Worm (Caenorhabditis elegans): ENCODE measurements around the gene col-36.

col-36 gene

ce11 chrII:7155392-7155791, 13.2 kb downstream of the col-36 start, which contains the start of gene C27H5.2 (continued):
- TF ChIP-seq F37D6.2 (tag; optimal IDR thresholded peaks at IDR 0.05) = no peak
- TF ChIP-seq lin-15B (tag; optimal IDR thresholded peaks at IDR 0.05) = no peak

- TF ChIP-seq set-16 (GFP tag; IDR thresholded peaks at IDR 0.05) = peak; percentile 96
- no peak for TF ChIP-seq hlh-11 (tag; optimal IDR thresholded peaks at IDR 0.05)
Measured at ce11 chrII:7154711-7155110, 13.9 kb downstream of the col-36 start.

ce11 chrII:7153095-7153494, 15.5 kb downstream of the col-36 start:
- TF ChIP-seq set-16 (GFP tag; IDR thresholded peaks at IDR 0.05) = peak; percentile 89

ce11 chrII:7151969-7152631, 16.5 kb downstream of the col-36 start, which contains the start of gene fust-1:
fust-1 (plus strand) TSS chrII:7152581.
- TF ChIP-seq gei-8 (GFP tag; optimal IDR thresholded peaks at IDR 0.05) = peak; percentile 65
- peak; percentile 83 for TF ChIP-seq hlh-30 (tag; optimal IDR thresholded peaks at IDR 0.05; ENCODE audit: insufficient read depth)
- no peak for TF ChIP-seq ceh-28 (tag; optimal IDR thresholded peaks at IDR 0.05)
- TF ChIP-seq zip-11 (GFP tag; IDR thresholded peaks at IDR 0.05) = no peak
- peak; percentile 90 for TF ChIP-seq dpl-1 (GFP tag; optimal IDR thresholded peaks at IDR 0.05)
- peak; percentile 91 for TF ChIP-seq mdt-29 (GFP tag; IDR thresholded peaks at IDR 0.05)
- peak; percentile 87 for TF ChIP-seq nhr-28 (tag; optimal IDR thresholded peaks at IDR 0.05)
- TF ChIP-seq daf-8 (GFP tag; IDR thresholded peaks at IDR 0.05) = no peak
- peak; percentile 67; the same call in 1 of the 2 replicates for TF ChIP-seq F44E2.7 (GFP tag; IDR thresholded peaks at IDR 0.05)
- peak; percentile 94 for TF ChIP-seq nhr-11 (tag; optimal IDR thresholded peaks at IDR 0.05)
- TF ChIP-seq pqm-1 (tag; optimal IDR thresholded peaks at IDR 0.05) = peak; percentile 13
- peak; percentile 96 for TF ChIP-seq mep-1 (tag; optimal IDR thresholded peaks at IDR 0.05)
- TF ChIP-seq ctbp-1 (GFP tag; IDR thresholded peaks at IDR 0.05) = peak; percentile 94
- peak; percentile 76 for TF ChIP-seq cey-2 (tag; optimal IDR thresholded peaks at IDR 0.05; ENCODE audit: borderline replicate concordance, insufficient read depth)
- peak; percentile 38 for TF ChIP-seq lir-3 (tag; optimal IDR thresholded peaks at IDR 0.05)
- TF ChIP-seq ztf-11 (tag; optimal IDR thresholded peaks at IDR 0.05) = no peak
- peak; percentile 95 for TF ChIP-seq dmd-6 (GFP tag; IDR thresholded peaks at IDR 0.05)
- TF ChIP-seq lin-1 (GFP tag; IDR thresholded peaks at IDR 0.05) = peak; percentile 89
- TF ChIP-seq duxl-1 (tag; optimal IDR thresholded peaks at IDR 0.05; ENCODE audit: poor library complexity) = peak; percentile 92
- peak in 1 of 2 experiments; percentile 64 for TF ChIP-seq ZK546.5 (tag; optimal IDR thresholded peaks at IDR 0.05)
- peak; percentile 85 for TF ChIP-seq nhr-6 (tag; optimal IDR thresholded peaks at IDR 0.05)
- TF ChIP-seq nhr-77 (tag; optimal IDR thresholded peaks at IDR 0.05) = peak; percentile 85
- TF ChIP-seq hif-1 (tag; optimal IDR thresholded peaks at IDR 0.05) = peak; percentile 36 to 71
- TF ChIP-seq spr-3 (GFP tag; optimal IDR thresholded peaks at IDR 0.05) = peak; percentile 81
- TF ChIP-seq skn-1 (tag; optimal IDR thresholded peaks at IDR 0.05) = peak; percentile 87
- TF ChIP-seq snpc-4 (tag; optimal IDR thresholded peaks at IDR 0.05) = no peak
- peak; percentile 85 for TF ChIP-seq jun-1 (tag; optimal IDR thresholded peaks at IDR 0.05)
- TF ChIP-seq dve-1 (tag; optimal IDR thresholded peaks at IDR 0.05; ENCODE audit: insufficient read depth) = peak; percentile 97
- TF ChIP-seq lin-39 (tag; optimal IDR thresholded peaks at IDR 0.05) = no peak
- peak; percentile 88 for TF ChIP-seq egl-43 (GFP tag; IDR thresholded peaks at IDR 0.05)
- peak; percentile 91 for TF ChIP-seq tra-1 (GFP tag; IDR thresholded peaks at IDR 0.05)
- TF ChIP-seq php-3 (GFP tag; IDR thresholded peaks at IDR 0.05) = peak; percentile 86
- TF ChIP-seq ama-1 (optimal IDR thresholded peaks at IDR 0.05) = peak; percentile 72
- peak; percentile 96 for TF ChIP-seq rbr-2 (tag; optimal IDR thresholded peaks at IDR 0.05)
- no peak for TF ChIP-seq unc-39 (tag; optimal IDR thresholded peaks at IDR 0.05)
- peak; percentile 90 for TF ChIP-seq T20F7.1 (GFP tag; optimal IDR thresholded peaks at IDR 0.05)
- no peak for TF ChIP-seq ceh-62 (tag; optimal IDR thresholded peaks at IDR 0.05)
- TF ChIP-seq nhr-10 (tag; optimal IDR thresholded peaks at IDR 0.05) = peak; percentile 6
- TF ChIP-seq zfp-2 (tag; optimal IDR thresholded peaks at IDR 0.05) = peak; percentile 65
- TF ChIP-seq Y5F2A.4 (GFP tag; optimal IDR thresholded peaks at IDR 0.05) = peak; percentile 21
- peak; percentile 70; the same call in 1 of the 2 replicates for TF ChIP-seq madf-9 (GFP tag; conservative IDR thresholded peaks at IDR 0.05)
- TF ChIP-seq lin-15B (tag; optimal IDR thresholded peaks at IDR 0.05) = peak; percentile 63
